Worm (Caenorhabditis elegans): ENCODE results near the gene sri-74.

ce11 chrII:2611009-2611408, 28.1 kb upstream of the sri-74 start:
- TF ChIP-seq ztf-4 (tag; optimal IDR thresholded peaks at IDR 0.05) (no peak), nhr-6 (tag; optimal IDR thresholded peaks at IDR 0.05) (no peak), ztf-11 (tag; optimal IDR thresholded peaks at IDR 0.05) (no peak)

Data from whole organism, L2 larva.